Worm (Caenorhabditis elegans): ENCODE results near the gene ndab-1.
"Not testable (repeated sequence)": the region's sequence is repeated elsewhere in the genome, so short reads cannot be mapped to it uniquely, and the experiment has no call there.

Gene ndab-1

DNA sequence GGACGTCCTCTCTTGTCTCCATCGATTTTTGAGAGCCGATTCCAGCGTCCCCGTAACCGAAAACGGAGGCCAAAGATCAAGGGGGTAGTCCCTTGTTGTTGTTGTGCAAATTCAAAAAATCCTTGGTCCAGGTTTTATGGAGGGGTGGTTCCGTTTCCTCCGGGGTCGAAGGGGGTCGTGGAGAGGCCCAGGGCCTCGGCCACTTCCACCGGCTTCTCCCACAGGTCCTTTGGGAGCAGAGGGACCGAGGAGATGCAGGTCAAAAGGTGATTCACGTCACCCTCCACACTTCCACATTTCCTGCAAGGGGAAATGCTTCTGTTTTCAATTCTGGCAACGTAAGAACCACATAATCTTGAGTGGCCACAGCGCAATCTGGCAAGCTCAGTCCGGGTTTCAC lies 31.8 kb downstream of the ndab-1 start, which contains the start of gene fbxb-22:
Gene fbxb-22, minus strand, starts transcription at position 61 of the 400 bp plus-strand sequence.
- TF ChIP-seq nhr-237, lin-39, lsy-2 (tag; optimal IDR thresholded peaks at IDR 0.05): not testable (repeated sequence)

DNA sequence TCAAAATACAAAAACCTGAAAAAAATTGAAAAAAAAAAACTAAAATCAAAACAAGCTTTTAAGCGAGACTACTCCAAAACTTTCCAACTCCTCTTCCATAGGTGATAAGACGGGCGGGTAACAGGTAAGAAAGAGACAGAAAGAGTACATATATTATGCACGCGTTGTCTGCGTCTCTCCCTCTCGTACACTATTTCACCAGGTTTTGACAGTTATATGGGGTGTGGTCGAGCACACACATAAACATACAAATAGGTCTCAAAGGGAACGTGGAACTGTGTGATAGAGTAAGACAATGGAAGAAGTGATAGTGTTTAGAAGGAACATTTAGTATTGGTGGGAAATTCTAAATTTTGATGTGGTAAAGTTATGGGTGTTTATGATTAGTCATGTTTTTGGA lies 34.0 kb downstream of the ndab-1 start:
- TF ChIP-seq nhr-25 (tag; optimal IDR thresholded peaks at IDR 0.05), result no peak
- TF ChIP-seq fos-1 (tag; optimal IDR thresholded peaks at IDR 0.05), result peak; percentile 40

DNA sequence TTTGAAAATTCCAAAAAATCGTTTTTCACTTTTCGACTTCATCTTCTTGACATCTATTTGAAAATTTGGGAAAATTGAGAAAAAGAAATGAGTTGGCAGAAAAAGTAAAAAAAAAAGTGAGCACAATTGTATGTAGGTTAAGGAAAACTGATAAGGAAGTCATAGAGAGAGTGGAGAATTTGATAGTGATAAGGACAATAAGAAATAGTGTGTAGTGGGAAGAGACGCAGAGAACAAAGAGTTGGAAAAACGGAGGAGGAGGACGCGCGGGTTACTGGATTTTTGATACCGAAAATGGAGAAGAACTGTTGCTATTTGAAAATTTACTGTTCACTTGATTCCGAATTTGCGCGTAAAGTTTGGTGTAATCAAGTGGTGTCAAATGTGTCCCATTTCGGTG lies 36.8 kb downstream of the ndab-1 start, which contains the start of gene Y56A3A.6:
Gene Y56A3A.6, minus strand, starts transcription at position 53 of the 400 bp plus-strand sequence.
- TF ChIP-seq ceh-16 (tag; optimal IDR thresholded peaks at IDR 0.05), result no peak
- TF ChIP-seq mbf-1 (tag; optimal IDR thresholded peaks at IDR 0.05), result no peak
- no peak for TF ChIP-seq mdl-1 (tag; optimal IDR thresholded peaks at IDR 0.05)
- TF ChIP-seq fos-1 (tag; optimal IDR thresholded peaks at IDR 0.05), result peak; percentile 18
- TF ChIP-seq nhr-237 (tag; optimal IDR thresholded peaks at IDR 0.05), result no peak
- TF ChIP-seq aly-2 (tag; optimal IDR thresholded peaks at IDR 0.05), result no peak
- TF ChIP-seq nhr-10 (tag; optimal IDR thresholded peaks at IDR 0.05), result no peak
- TF ChIP-seq crh-2 (tag; optimal IDR thresholded peaks at IDR 0.05), result peak; percentile 20
- no peak for TF ChIP-seq nhr-21 (tag; optimal IDR thresholded peaks at IDR 0.05)
- TF ChIP-seq blmp-1 (tag; optimal IDR thresholded peaks at IDR 0.05; ENCODE audit: insufficient read depth), result no peak
- no peak for TF ChIP-seq R02D3.7 (tag; optimal IDR thresholded peaks at IDR 0.05)

DNA sequence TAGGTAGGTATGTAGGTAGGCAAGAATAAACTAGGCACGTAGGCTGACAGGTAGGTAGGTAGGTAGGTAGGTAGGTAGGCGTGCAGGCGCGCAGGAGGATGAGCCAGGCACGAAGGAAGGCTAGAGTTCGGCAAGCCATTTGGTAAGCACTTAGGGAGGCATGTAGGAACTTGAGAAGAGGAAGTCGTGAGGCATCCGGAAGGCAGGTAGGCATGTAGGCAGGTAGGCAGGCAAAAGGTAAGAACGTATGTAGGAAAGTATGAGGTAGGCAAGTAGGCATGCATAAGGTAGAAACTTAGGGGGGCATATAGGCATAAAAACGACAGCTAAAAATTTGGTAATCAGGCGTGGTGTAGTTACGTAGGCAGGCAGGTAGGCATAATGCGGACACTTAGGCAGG lies 39.4 kb downstream of the ndab-1 start:
- TF ChIP-seq fos-1 (tag; optimal IDR thresholded peaks at IDR 0.05) (no peak), ZK546.5 (tag; optimal IDR thresholded peaks at IDR 0.05) (no peak), dmd-4 (tag; optimal IDR thresholded peaks at IDR 0.05) (no peak), nhr-10 (tag; optimal IDR thresholded peaks at IDR 0.05) (no peak), R02D3.7 (tag; optimal IDR thresholded peaks at IDR 0.05) (no peak), F13H6.1 (tag; optimal IDR thresholded peaks at IDR 0.05) (no peak), nhr-23 (tag; optimal IDR thresholded peaks at IDR 0.05) (no peak), nhr-11 (tag; optimal IDR thresholded peaks at IDR 0.05) (no peak), lin-39 (tag; optimal IDR thresholded peaks at IDR 0.05) (no peak), nhr-12 (tag; optimal IDR thresholded peaks at IDR 0.05) (no peak), unc-62 (GFP tag; optimal IDR thresholded peaks at IDR 0.05) (no peak), elt-1 (tag; optimal IDR thresholded peaks at IDR 0.05) (no peak), snpc-4 (tag; optimal IDR thresholded peaks at IDR 0.05) (no peak)

- TF ChIP-seq peb-1 (tag; optimal IDR thresholded peaks at IDR 0.05), result no peak
- no peak for TF ChIP-seq fos-1 (tag; optimal IDR thresholded peaks at IDR 0.05)
- TF ChIP-seq lin-39 (tag; optimal IDR thresholded peaks at IDR 0.05), result no peak
- TF ChIP-seq nhr-129 (tag; optimal IDR thresholded peaks at IDR 0.05), result no peak
- no peak for TF ChIP-seq nhr-77 (tag; optimal IDR thresholded peaks at IDR 0.05)
- TF ChIP-seq Y55F3AM.14 (GFP tag; optimal IDR thresholded peaks at IDR 0.05), result no peak
- no peak for TF ChIP-seq unc-55 (GFP tag; optimal IDR thresholded peaks at IDR 0.05)
- no peak for TF ChIP-seq mbf-1 (tag; optimal IDR thresholded peaks at IDR 0.05)
- no peak for TF ChIP-seq ZK546.5 (tag; optimal IDR thresholded peaks at IDR 0.05)
- TF ChIP-seq R02D3.7 (tag; optimal IDR thresholded peaks at IDR 0.05), result no peak
- no peak for TF ChIP-seq nhr-237 (tag; optimal IDR thresholded peaks at IDR 0.05)
- no peak for TF ChIP-seq mab-5 (tag; optimal IDR thresholded peaks at IDR 0.05)
- TF ChIP-seq nhr-21 (tag; optimal IDR thresholded peaks at IDR 0.05), result no peak
Measured at ce11 chrIII:11874242-11874641, 41.3 kb downstream of the ndab-1 start.

- TF ChIP-seq R02D3.7 (tag; optimal IDR thresholded peaks at IDR 0.05), result no peak
- no peak for TF ChIP-seq ztf-1 (GFP tag; conservative IDR thresholded peaks at IDR 0.05)
- no peak for TF ChIP-seq ceh-82 (tag; optimal IDR thresholded peaks at IDR 0.05)
- TF ChIP-seq nhr-129 (tag; optimal IDR thresholded peaks at IDR 0.05), result no peak
- no peak for TF ChIP-seq unc-55 (GFP tag; optimal IDR thresholded peaks at IDR 0.05)
- TF ChIP-seq dmd-4 (tag; optimal IDR thresholded peaks at IDR 0.05), result no peak
- TF ChIP-seq ama-1 (optimal IDR thresholded peaks at IDR 0.05), result no peak
- no peak for TF ChIP-seq sma-3 (GFP tag; optimal IDR thresholded peaks at IDR 0.05)
- no peak for TF ChIP-seq nhr-25 (tag; optimal IDR thresholded peaks at IDR 0.05)
Measured at ce11 chrIII:11871617-11872016, 43.9 kb downstream of the ndab-1 start.

Data from whole organism, L2 larva.